Fruit fly (Drosophila melanogaster): ENCODE measurements around the gene Lkb1.

Gene Lkb1

dm6 chr3R:13674492-13675033 is 1.8 kb upstream of the Lkb1 start, which contains the start of gene Task6 (continued):
- TF ChIP-seq emc (GFP tag; optimal IDR thresholded peaks at IDR 0.05) (no peak), Trl (optimal IDR thresholded peaks at IDR 0.05) (peak in 1 of 2 experiments; percentile 20), Trl (GFP tag; optimal IDR thresholded peaks at IDR 0.05) (no peak), CTCF (GFP tag; optimal IDR thresholded peaks at IDR 0.05) (peak; percentile 67), CG10267 (tag; optimal IDR thresholded peaks at IDR 0.05) (peak; percentile 6), CG8478 (optimal IDR thresholded peaks at IDR 0.05) (no peak), stwl (tag; optimal IDR thresholded peaks at IDR 0.05) (peak; percentile 23), pita (GFP tag; optimal IDR thresholded peaks at IDR 0.05) (peak; percentile 84), so (GFP tag; IDR thresholded peaks at IDR 0.05) (no peak), sqz (GFP tag; optimal IDR thresholded peaks at IDR 0.05) (peak; percentile 6)

dm6 chr3R:13682994-13683623 is 6.8 kb downstream of the Lkb1 start:
- TF ChIP-seq CHES-1-like (GFP tag; optimal IDR thresholded peaks at IDR 0.05) (no peak), CG4617 (GFP tag; optimal IDR thresholded peaks at IDR 0.05; ENCODE audit: borderline replicate concordance) (peak; percentile 38), ewg (GFP tag; optimal IDR thresholded peaks at IDR 0.05) (no peak), NC2β (GFP tag; optimal IDR thresholded peaks at IDR 0.05) (no peak), bbx (GFP tag; IDR thresholded peaks at IDR 0.05; ENCODE audit: partially characterized antibody) (no peak), Trl (optimal IDR thresholded peaks at IDR 0.05) (no peak), Trl (GFP tag; optimal IDR thresholded peaks at IDR 0.05) (no peak), Scr (GFP tag; IDR thresholded peaks at IDR 0.05; ENCODE audit: partially characterized antibody) (no peak), Hr3 (GFP tag; optimal IDR thresholded peaks at IDR 0.05) (no peak), trem (tag; optimal IDR thresholded peaks at IDR 0.05) (peak; percentile 7), Sry-β (GFP tag; optimal IDR thresholded peaks at IDR 0.05) (no peak), nom (GFP tag; optimal IDR thresholded peaks at IDR 0.05) (peak; percentile 33), CG17568 (GFP tag; optimal IDR thresholded peaks at IDR 0.05) (no peak), CG34422 (GFP tag; IDR thresholded peaks at IDR 0.05) (no peak), btn (GFP tag; optimal IDR thresholded peaks at IDR 0.05) (no peak), Hey (tag; optimal IDR thresholded peaks at IDR 0.05) (no peak), HHEX (GFP tag; optimal IDR thresholded peaks at IDR 0.05) (no peak), CG16813 (GFP tag; IDR thresholded peaks at IDR 0.05; ENCODE audit: partially characterized antibody) (no peak), her (GFP tag; optimal IDR thresholded peaks at IDR 0.05) (no peak), ase (GFP tag; IDR thresholded peaks at IDR 0.05) (no peak), Asciz (GFP tag; optimal IDR thresholded peaks at IDR 0.05) (no peak), CG8290 (GFP tag; optimal IDR thresholded peaks at IDR 0.05) (no peak), CG8290 (tag; optimal IDR thresholded peaks at IDR 0.05) (peak in 1 of 2 experiments; percentile 22), Atf6 (GFP tag; IDR thresholded peaks at IDR 0.05) (no peak), lilli (GFP tag; optimal IDR thresholded peaks at IDR 0.05) (peak; percentile 1), Lpt (GFP tag; optimal IDR thresholded peaks at IDR 0.05) (no peak), Doc2 (GFP tag; IDR thresholded peaks at IDR 0.05) (no peak), ash1 (GFP tag; optimal IDR thresholded peaks at IDR 0.05) (no peak), B-H2 (GFP tag; optimal IDR thresholded peaks at IDR 0.05) (no peak), CG9797 (GFP tag; optimal IDR thresholded peaks at IDR 0.05) (peak; percentile 86), CG13894 (tag; optimal IDR thresholded peaks at IDR 0.05) (no peak), HLHmδ (GFP tag; optimal IDR thresholded peaks at IDR 0.05) (peak; percentile 61), CG6813 (GFP tag; optimal IDR thresholded peaks at IDR 0.05) (no peak), Stat92E (GFP tag; optimal IDR thresholded peaks at IDR 0.05) (peak in 1 of 3 experiments; percentile 64), klu (GFP tag; IDR thresholded peaks at IDR 0.05) (no peak), dimm (GFP tag; IDR thresholded peaks at IDR 0.05) (no peak), schlank (tag; optimal IDR thresholded peaks at IDR 0.05) (no peak), cad (GFP tag; optimal IDR thresholded peaks at IDR 0.05) (no peak), sr (GFP tag; IDR thresholded peaks at IDR 0.05) (no peak), bsh (GFP tag; optimal IDR thresholded peaks at IDR 0.05) (peak in 1 of 2 experiments; percentile 2), Hand (GFP tag; optimal IDR thresholded peaks at IDR 0.05) (no peak)

Measured in whole organism, embryonic.